Worm (Caenorhabditis elegans) whole organism, L4 larva: Measurements from ENCODE around the gene F54D5.3.

Experiments used
- ZK546.5 ChIP-seq, 2 experiments: sonication (generic microtip); optimal IDR thresholded peaks; 2 replicates each; lab custom pipeline; 2017; ENCODE audit warnings: missing biosample characterization in 2 of 2, missing genetic modification characterization in 2 of 2
- aly-2 ChIP-seq: sonication (generic microtip); optimal IDR thresholded peaks from 2 replicates; lab custom pipeline; 2018; ENCODE audit warnings: missing biosample characterization, missing genetic modification characterization
- ceh-82 ChIP-seq: sonication (generic microtip); optimal IDR thresholded peaks from 2 replicates; lab custom pipeline; 2017; ENCODE audit warnings: missing biosample characterization, missing genetic modification characterization
- ces-1 ChIP-seq: fragments of 150-350 bp; sonication (generic microtip); optimal IDR thresholded peaks from 4 replicates; lab custom pipeline; 2014; ENCODE audit warnings: missing biosample characterization, missing genetic modification reagents, missing genetic modification characterization
- daf-16 ChIP-seq, 3 experiments: sonication (generic microtip); optimal IDR thresholded peaks; 2 replicates each; lab custom pipeline; 2016 to 2017; ENCODE audit warnings: missing genetic modification characterization in 3 of 3, missing genetic modification reagents in 3 of 3, mild to moderate bottlenecking in 2 of 3, missing compliant biosample characterization in 2 of 3, missing biosample characterization in 1 of 3, moderate library complexity in 1 of 3
- daf-8 ChIP-seq: fragments of 200-800 bp; sonication (Bioruptor generic); IDR thresholded peaks from 2 replicates; pipeline ENCODE4 v1.3.6; 2022; ENCODE audit warnings: missing genetic modification characterization, missing compliant biosample characterization
- dmd-6 ChIP-seq: fragments of 200-800 bp; sonication (Bioruptor generic); IDR thresholded peaks from 2 replicates; pipeline ENCODE4 v1.3.6; 2022; ENCODE audit warnings: missing genetic modification reagents, missing genetic modification characterization, missing compliant biosample characterization
- dve-1 ChIP-seq: sonication (generic microtip); optimal IDR thresholded peaks from 2 replicates; lab custom pipeline; 2017; ENCODE audit warnings: antibody characterized with exemption, mild to moderate bottlenecking, missing genetic modification characterization, missing compliant biosample characterization; ENCODE audit not compliant: insufficient read depth
- egl-27 ChIP-seq: sonication (generic microtip); optimal IDR thresholded peaks from 3 replicates; lab custom pipeline; 2017; ENCODE audit warnings: missing biosample characterization, missing genetic modification reagents, missing genetic modification characterization
- fkh-10 ChIP-seq: fragments of 150-350 bp; optimal IDR thresholded peaks from 2 replicates; lab custom pipeline; 2014; ENCODE audit warnings: missing biosample characterization, missing genetic modification reagents, missing genetic modification characterization
- fos-1 ChIP-seq: fragments of 150-350 bp; optimal IDR thresholded peaks from 2 replicates; lab custom pipeline; 2014; ENCODE audit warnings: missing biosample characterization, missing genetic modification characterization
- gei-8 ChIP-seq: fragments of 200-800 bp; sonication (Bioruptor generic); optimal IDR thresholded peaks from 2 replicates; lab custom pipeline; 2018; ENCODE audit warnings: mild to moderate bottlenecking, missing genetic modification characterization, missing compliant biosample characterization
- hif-1 ChIP-seq, 2 experiments: sonication (generic microtip); optimal IDR thresholded peaks; 2 replicates each; lab custom pipeline; 2016 to 2017; ENCODE audit warnings: missing compliant biosample characterization in 2 of 2, missing genetic modification characterization in 2 of 2, missing genetic modification reagents in 2 of 2, missing genotype in 2 of 2, mild to moderate bottlenecking in 1 of 2
- hlh-11 ChIP-seq: fragments of 200-800 bp; sonication (Bioruptor generic); optimal IDR thresholded peaks from 2 replicates; lab custom pipeline; 2018; ENCODE audit warnings: mild to moderate bottlenecking, missing genetic modification characterization, missing compliant biosample characterization
- hlh-30 ChIP-seq: sonication (generic microtip); optimal IDR thresholded peaks from 2 replicates; lab custom pipeline; 2017; ENCODE audit warnings: antibody characterized with exemption, mild to moderate bottlenecking, missing genetic modification characterization, missing compliant biosample characterization; ENCODE audit not compliant: insufficient read depth
- jun-1 ChIP-seq: fragments of 150-350 bp; optimal IDR thresholded peaks from 2 replicates; lab custom pipeline; 2014; ENCODE audit warnings: missing biosample characterization, missing genetic modification reagents, missing genetic modification characterization
- lin-1 ChIP-seq: fragments of 200-800 bp; sonication (Bioruptor generic); IDR thresholded peaks from 2 replicates; pipeline ENCODE4 v1.3.6; 2022; ENCODE audit warnings: missing genetic modification reagents, missing genetic modification characterization, missing compliant biosample characterization
- lin-13 ChIP-seq: fragments of 150-350 bp; optimal IDR thresholded peaks from 2 replicates; lab custom pipeline; 2014; ENCODE audit warnings: missing biosample characterization, missing genetic modification reagents, missing genetic modification characterization
- lin-15B ChIP-seq: fragments of 150-350 bp; sonication (generic microtip); optimal IDR thresholded peaks from 3 replicates; lab custom pipeline; 2014; ENCODE audit warnings: missing biosample characterization, missing genetic modification characterization
- lin-38 ChIP-seq: fragments of 200-800 bp; sonication (Bioruptor generic); IDR thresholded peaks from 2 replicates; pipeline ENCODE4 v1.3.6; 2022; ENCODE audit warnings: missing genetic modification reagents, missing genetic modification characterization, missing compliant biosample characterization
- mdl-1 ChIP-seq, 2 experiments: fragments of 150-350 bp in 1 of 2; sonication (generic microtip) in 1 of 2; optimal IDR thresholded peaks; 2 replicates each; lab custom pipeline; 2014 to 2017; ENCODE audit warnings: missing biosample characterization in 2 of 2, missing genetic modification characterization in 2 of 2
- mdt-29 ChIP-seq: fragments of 200-800 bp; sonication (Bioruptor generic); IDR thresholded peaks from 2 replicates; pipeline ENCODE4 v1.3.6; 2022; ENCODE audit warnings: missing genetic modification reagents, missing genetic modification characterization, missing compliant biosample characterization
- mes-2 ChIP-seq: sonication (generic microtip); optimal IDR thresholded peaks from 2 replicates; lab custom pipeline; 2016; ENCODE audit warnings: missing genotype, mild to moderate bottlenecking, missing genetic modification characterization, missing compliant biosample characterization; ENCODE audit not compliant: poor library complexity, severe bottlenecking
- nhr-10 ChIP-seq: fragments of 150-350 bp; optimal IDR thresholded peaks from 2 replicates; lab custom pipeline; 2014; ENCODE audit warnings: missing biosample characterization, missing genetic modification characterization
- nhr-111 ChIP-seq: fragments of 200-800 bp; sonication (Bioruptor generic); optimal IDR thresholded peaks from 2 replicates; lab custom pipeline; 2018; ENCODE audit warnings: mild to moderate bottlenecking, missing genetic modification characterization, missing compliant biosample characterization
- nhr-237 ChIP-seq: sonication (generic microtip); optimal IDR thresholded peaks from 2 replicates; lab custom pipeline; 2017; ENCODE audit warnings: missing biosample characterization, missing genetic modification characterization
- nhr-28 ChIP-seq: fragments of 150-350 bp; optimal IDR thresholded peaks from 2 replicates; lab custom pipeline; 2014; ENCODE audit warnings: missing biosample characterization, missing genetic modification characterization
- nhr-77 ChIP-seq: fragments of 150-350 bp; optimal IDR thresholded peaks from 2 replicates; lab custom pipeline; 2014; ENCODE audit warnings: missing biosample characterization, missing genetic modification characterization
- php-3 ChIP-seq: fragments of 200-800 bp; sonication (Bioruptor generic); IDR thresholded peaks from 2 replicates; pipeline ENCODE4 v1.3.6; 2022; ENCODE audit warnings: missing genetic modification reagents, missing genetic modification characterization, missing compliant biosample characterization
- pqm-1 ChIP-seq: sonication (generic microtip); optimal IDR thresholded peaks from 2 replicates; lab custom pipeline; 2017; ENCODE audit warnings: missing biosample characterization, missing genetic modification characterization
- rbr-2 ChIP-seq: sonication (generic microtip); optimal IDR thresholded peaks from 2 replicates; lab custom pipeline; 2016; ENCODE audit warnings: missing genotype, missing genetic modification characterization, missing compliant biosample characterization
- sdz-12 ChIP-seq: fragments of 200-800 bp; sonication (Bioruptor generic); optimal IDR thresholded peaks from 2 replicates; lab custom pipeline; 2018; ENCODE audit warnings: mild to moderate bottlenecking, missing genetic modification characterization, missing compliant biosample characterization
- skn-1 ChIP-seq: fragments of 150-350 bp; optimal IDR thresholded peaks from 2 replicates; lab custom pipeline; 2014; ENCODE audit warnings: missing biosample characterization, missing genetic modification characterization
- unc-130 ChIP-seq: sonication (generic microtip); optimal IDR thresholded peaks from 2 replicates; lab custom pipeline; 2016; ENCODE audit warnings: missing genetic modification reagents, missing genetic modification characterization, missing compliant biosample characterization
- unc-39 ChIP-seq: sonication (generic microtip); optimal IDR thresholded peaks from 2 replicates; lab custom pipeline; 2017; ENCODE audit warnings: missing biosample characterization, missing genetic modification characterization
- unc-62 ChIP-seq, 3 experiments: fragments of 150-350 bp in 1 of 3; sonication (generic microtip); optimal IDR thresholded peaks in 2 of 3; peaks in 1 of 3; 1 replicate in 1 of 3; 2 replicates in 2 of 3; lab custom pipeline; 2014 to 2017; ENCODE audit warnings: missing biosample characterization in 3 of 3, missing genetic modification characterization in 3 of 3, missing genetic modification reagents in 3 of 3, missing genotype in 1 of 3
- zip-2 ChIP-seq: fragments of 150-350 bp; optimal IDR thresholded peaks from 2 replicates; lab custom pipeline; 2014; ENCODE audit warnings: missing biosample characterization, missing genetic modification characterization
- ztf-7 ChIP-seq: fragments of 150-350 bp; optimal IDR thresholded peaks from 2 replicates; lab custom pipeline; 2014; ENCODE audit warnings: missing biosample characterization, missing genetic modification characterization

Gene F54D5.3

DNA sequence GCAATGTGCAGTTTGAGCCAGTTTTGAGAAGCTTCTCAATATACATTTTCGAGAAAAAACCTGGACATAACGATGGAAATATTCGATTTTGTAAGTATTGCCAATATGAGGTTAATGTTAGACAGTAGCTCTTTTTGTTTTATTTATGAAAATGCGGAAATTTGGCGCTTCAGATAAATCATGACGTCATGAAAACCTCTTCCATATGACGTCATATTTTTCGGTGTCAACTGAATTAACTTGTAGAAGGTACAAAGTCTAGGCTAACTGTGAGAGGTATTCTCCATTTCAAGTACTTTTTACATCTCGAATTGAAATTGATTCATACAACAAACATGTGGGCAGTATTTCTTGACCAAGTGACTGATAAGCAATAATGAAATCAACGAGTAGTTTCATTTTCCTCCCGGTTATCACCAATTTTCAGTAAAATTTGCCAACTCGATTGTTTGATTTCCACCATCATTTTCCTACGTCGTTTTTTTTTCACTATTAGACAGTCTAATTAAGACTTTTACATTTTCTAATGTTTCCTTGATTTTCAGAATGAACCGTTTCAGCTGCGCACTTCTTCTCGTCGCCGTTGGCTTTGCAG, at the start of gene F54D5.3:
F54D5.3 (plus strand) TSS at position 546 of the 595 bp plus-strand sequence.
- TF ChIP-seq dve-1 (tag; lab: Kevin White, UChicago) (peak; percentile 31), ces-1 (no peak), unc-62 (GFP tag; optimal IDR thresholded peaks at IDR 0.05 in 1 of 2; lab: Kevin White, UChicago) (peak in 1 of 2 experiments; percentile 66), unc-62 (tag; optimal IDR thresholded peaks at IDR 0.05; lab: Kevin White, UChicago) (no peak), sdz-12 (GFP tag; lab: Kevin White, UChicago) (no peak), hif-1 (tag; optimal IDR thresholded peaks at IDR 0.05; lab: Kevin White, UChicago) (no peak), pqm-1 (tag; lab: Kevin White, UChicago) (peak; percentile 91), hlh-11 (tag; lab: Kevin White, UChicago) (peak; percentile 47), dmd-6 (GFP tag; lab: Robert Waterston, UW) (peak; percentile 28; the same call in 1 of the 2 replicates), nhr-28 (tag; lab: Kevin White, UChicago) (peak; percentile 54), jun-1 (no peak), daf-16 (GFP tag; optimal IDR thresholded peaks at IDR 0.05; lab: Kevin White, UChicago) (no peak), daf-16 (tag; optimal IDR thresholded peaks at IDR 0.05; lab: Kevin White, UChicago) (peak; percentile 33), lin-13 (GFP tag; lab: Kevin White, UChicago) (no peak)

ce11 chrII:11526954-11527353, 44.7 kb upstream of the F54D5.3 start, which contains the start of gene age-1:
TSS of gene age-1 (minus strand) at chrII:11527054.
- TF ChIP-seq ZK546.5 (tag; optimal IDR thresholded peaks at IDR 0.05; lab: Kevin White, UChicago) (no peak), unc-130 (no peak), daf-8 (no peak), ces-1 (no peak), lin-1 (GFP tag; lab: Robert Waterston, UW) (no peak), egl-27 (tag; lab: Kevin White, UChicago) (no peak), mdl-1 (tag; optimal IDR thresholded peaks at IDR 0.05; lab: Kevin White, UChicago) (no peak), nhr-237 (tag; lab: Kevin White, UChicago) (no peak), nhr-77 (tag; lab: Kevin White, UChicago) (no peak), php-3 (no peak), ceh-82 (no peak), skn-1 (no peak), nhr-10 (no peak), fos-1 (no peak)

DNA sequence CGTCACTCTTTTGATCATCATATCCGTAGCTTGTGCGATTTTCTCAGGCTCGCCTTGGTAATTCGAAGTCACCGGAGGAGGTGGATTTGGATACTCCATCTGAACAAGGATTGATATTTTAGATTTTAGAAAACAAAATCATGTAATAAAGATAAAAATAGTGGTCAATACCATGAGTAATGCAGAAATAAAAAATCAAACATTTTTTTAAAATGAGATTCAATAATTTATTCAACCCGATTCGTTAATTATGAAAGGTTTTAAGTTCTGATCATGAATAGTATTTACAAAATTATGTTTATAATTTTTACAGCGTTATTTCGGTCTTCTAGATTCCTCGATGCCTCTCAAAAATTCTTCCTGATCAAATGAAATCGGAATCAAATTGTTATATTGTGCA, 37.9 kb upstream of the F54D5.3 start, which contains the start of gene mdt-8:
mdt-8 (minus strand) TSS at position 101 of the 400 bp plus-strand sequence.
- TF ChIP-seq hlh-30 (tag; lab: Kevin White, UChicago): no peak
- TF ChIP-seq rbr-2 (tag; lab: Kevin White, UChicago): no peak
- no peak for TF ChIP-seq fkh-10
- no peak for TF ChIP-seq unc-39 (tag; lab: Kevin White, UChicago)
- TF ChIP-seq ZK546.5 (tag; optimal IDR thresholded peaks at IDR 0.05; lab: Kevin White, UChicago): no peak
- TF ChIP-seq lin-15B (tag; lab: Kevin White, UChicago): no peak
- TF ChIP-seq nhr-10: no peak
- no peak for TF ChIP-seq hlh-11 (tag; lab: Kevin White, UChicago)
- no peak for TF ChIP-seq mes-2 (tag; lab: Kevin White, UChicago)
- TF ChIP-seq zip-2 (tag; lab: Kevin White, UChicago): no peak
- TF ChIP-seq lin-38 (GFP tag; lab: Robert Waterston, UW): no peak
- no peak for TF ChIP-seq hif-1 (tag; optimal IDR thresholded peaks at IDR 0.05; lab: Kevin White, UChicago)
- TF ChIP-seq aly-2: no peak
- no peak for TF ChIP-seq ceh-82
- no peak for TF ChIP-seq mdt-29 (GFP tag; lab: Robert Waterston, UW)
- no peak for TF ChIP-seq nhr-111
- TF ChIP-seq ztf-7 (tag; lab: Kevin White, UChicago): no peak
- no peak for TF ChIP-seq gei-8 (GFP tag; lab: Kevin White, UChicago)
